Fruit fly (Drosophila melanogaster) whole organism, embryonic: ENCODE measurements around the gene Ypel.
A peak's percentile ranks its signal among the peaks of the same experiment; 100 is the strongest.

Source experiments
- Abd-B ChIP-seq: fragments of 200-800 bp; sonication (Bioruptor generic); optimal IDR thresholded peaks from 2 replicates; lab custom pipeline; 2018; ENCODE audit warnings: missing biosample characterization, mild to moderate bottlenecking, missing genetic modification characterization, moderate library complexity
- Ada2b ChIP-seq: fragments of 200-800 bp; sonication (Bioruptor generic); IDR thresholded peaks from 2 replicates; pipeline ENCODE4 v1.3.6; 2022; ENCODE audit warnings: missing biosample characterization, missing genetic modification characterization
- CG1233 ChIP-seq: fragments of 200-800 bp; sonication (Bioruptor generic); optimal IDR thresholded peaks from 4 replicates; lab custom pipeline; 2018; ENCODE audit warnings: missing biosample characterization, mild to moderate bottlenecking, missing genetic modification characterization
- CG12659 ChIP-seq: fragments of 200-800 bp; sonication (Bioruptor generic); optimal IDR thresholded peaks from 3 replicates; lab custom pipeline; 2017; ENCODE audit warnings: mild to moderate bottlenecking, missing biosample characterization, missing genetic modification reagents, missing genetic modification characterization
- CG12744 ChIP-seq: fragments of 200-800 bp; sonication (Bioruptor generic); optimal IDR thresholded peaks from 2 replicates; lab custom pipeline; 2016; ENCODE audit warnings: missing biosample characterization, missing genetic modification characterization
- CG14441 ChIP-seq: fragments of 200-800 bp; sonication (Bioruptor generic); IDR thresholded peaks from 2 replicates; pipeline ENCODE4 v1.3.6; 2022; ENCODE audit warnings: missing biosample characterization, missing genetic modification characterization
- CG14860 ChIP-seq: fragments of 200-800 bp; sonication (Bioruptor generic); IDR thresholded peaks from 3 replicates; pipeline ENCODE4 v1.3.6; 2022; ENCODE audit warnings: missing biosample characterization, missing genetic modification characterization; ENCODE audit not compliant: partially characterized antibody
- CG15601 ChIP-seq: fragments of 200-800 bp; sonication (Bioruptor generic); optimal IDR thresholded peaks from 3 replicates; lab custom pipeline; 2019; ENCODE audit warnings: missing biosample characterization, mild to moderate bottlenecking, missing genetic modification characterization, moderate library complexity
- CG17359 ChIP-seq: fragments of 200-800 bp; sonication (Bioruptor generic); optimal IDR thresholded peaks from 3 replicates; lab custom pipeline; 2018; ENCODE audit warnings: missing biosample characterization, mild to moderate bottlenecking, missing genetic modification characterization, moderate library complexity
- CG17829 ChIP-seq: fragments of 200-800 bp; optimal IDR thresholded peaks from 2 replicates; lab custom pipeline; 2019; ENCODE audit warnings: missing biosample characterization, mild to moderate bottlenecking, missing genetic modification characterization, moderate library complexity
- CG31365 ChIP-seq: fragments of 200-800 bp; sonication (Bioruptor generic); optimal IDR thresholded peaks from 2 replicates; lab custom pipeline; 2018; ENCODE audit warnings: missing biosample characterization, mild to moderate bottlenecking, missing genetic modification characterization
- CG3995 ChIP-seq: fragments of 200-800 bp; sonication (Bioruptor generic); optimal IDR thresholded peaks from 3 replicates; lab custom pipeline; 2016; ENCODE audit warnings: missing biosample characterization, missing genetic modification characterization
- CG4328 ChIP-seq: fragments of 200-800 bp; sonication (Bioruptor generic); optimal IDR thresholded peaks from 3 replicates; lab custom pipeline; 2017; ENCODE audit warnings: missing biosample characterization, missing genetic modification reagents, missing genetic modification characterization
- CG4360 ChIP-seq: fragments of 200-800 bp; sonication (Bioruptor generic); IDR thresholded peaks from 2 replicates; pipeline ENCODE4 v1.3.6; 2022; ENCODE audit warnings: missing biosample characterization, missing genetic modification characterization
- CG5953 ChIP-seq: fragments of 200-800 bp; sonication (Bioruptor generic); IDR thresholded peaks from 2 replicates; pipeline ENCODE4 v1.3.6; 2022; ENCODE audit warnings: missing biosample characterization, missing genetic modification characterization
- CG6689 ChIP-seq: fragments of 200-800 bp; sonication (Bioruptor generic); IDR thresholded peaks from 2 replicates; pipeline ENCODE4 v1.3.6; 2022; ENCODE audit warnings: missing biosample characterization, missing genetic modification characterization
- CG6791 ChIP-seq: fragments of 200-800 bp; sonication (Bioruptor generic); IDR thresholded peaks from 3 replicates; pipeline ENCODE4 v1.3.6; 2022; ENCODE audit warnings: missing biosample characterization, missing genetic modification characterization; ENCODE audit not compliant: partially characterized antibody
- CG7556 ChIP-seq: fragments of 200-800 bp; sonication (Bioruptor generic); optimal IDR thresholded peaks from 2 replicates; lab custom pipeline; 2017; ENCODE audit warnings: missing biosample characterization, mild to moderate bottlenecking, missing genetic modification characterization
- CG8281 ChIP-seq: fragments of 200-800 bp; sonication (Bioruptor generic); optimal IDR thresholded peaks from 2 replicates; lab custom pipeline; 2018; ENCODE audit warnings: missing biosample characterization, mild to moderate bottlenecking, missing genetic modification characterization, moderate library complexity
- CG9215 ChIP-seq: fragments of 200-800 bp; sonication (Bioruptor generic); IDR thresholded peaks from 2 replicates; pipeline ENCODE4 v1.3.6; 2022; ENCODE audit warnings: missing biosample characterization, missing genetic modification characterization
- CG9876 ChIP-seq: fragments of 200-800 bp; sonication (Bioruptor generic); optimal IDR thresholded peaks from 2 replicates; lab custom pipeline; 2016; ENCODE audit warnings: missing biosample characterization, missing genetic modification characterization
- CTCF ChIP-seq: fragments of 200-800 bp; sonication (Bioruptor generic); optimal IDR thresholded peaks from 2 replicates; lab custom pipeline; 2017; ENCODE audit warnings: missing biosample characterization, mild to moderate bottlenecking, missing genetic modification characterization, moderate library complexity
- HLH4C ChIP-seq: fragments of 200-800 bp; sonication (Bioruptor generic); IDR thresholded peaks from 3 replicates; pipeline ENCODE4 v1.3.6; 2022; ENCODE audit warnings: missing biosample characterization, missing genetic modification characterization; ENCODE audit not compliant: partially characterized antibody
- Hey ChIP-seq: fragments of 200-800 bp; sonication (Bioruptor generic); optimal IDR thresholded peaks from 3 replicates; lab custom pipeline; 2018; ENCODE audit warnings: missing biosample characterization, mild to moderate bottlenecking, missing genetic modification characterization
- Hmx ChIP-seq: fragments of 200-800 bp; sonication (Bioruptor generic); optimal IDR thresholded peaks from 2 replicates; lab custom pipeline; 2016; ENCODE audit warnings: missing biosample characterization, missing genetic modification characterization
- Lpt ChIP-seq: fragments of >200 bp; optimal IDR thresholded peaks from 2 replicates; lab custom pipeline; 2018; ENCODE audit warnings: missing biosample characterization, missing genetic modification characterization
- Mes4 ChIP-seq: fragments of 200-800 bp; sonication (Bioruptor generic); optimal IDR thresholded peaks from 2 replicates; lab custom pipeline; 2016; ENCODE audit warnings: missing biosample characterization, missing genetic modification characterization
- Ravus ChIP-seq: fragments of 200-800 bp; sonication (Bioruptor generic); IDR thresholded peaks from 2 replicates; pipeline ENCODE4 v1.3.6; 2022; ENCODE audit warnings: missing biosample characterization, missing genetic modification characterization
- Side ChIP-seq: fragments of 200-800 bp; sonication (Bioruptor generic); optimal IDR thresholded peaks from 2 replicates; lab custom pipeline; 2016; ENCODE audit warnings: missing biosample characterization, missing genetic modification characterization
- Tbp ChIP-seq: fragments of >200 bp; optimal IDR thresholded peaks from 2 replicates; lab custom pipeline; 2018; ENCODE audit warnings: missing biosample characterization, missing genetic modification characterization
- Xrp1 ChIP-seq: fragments of 200-800 bp; sonication (Bioruptor generic); IDR thresholded peaks from 2 replicates; pipeline ENCODE4 v1.3.6; 2022; ENCODE audit warnings: missing biosample characterization, missing genetic modification characterization
- YL-1 ChIP-seq: fragments of 200-800 bp; sonication (Bioruptor generic); optimal IDR thresholded peaks from 3 replicates; lab custom pipeline; 2017; ENCODE audit warnings: missing biosample characterization, mild to moderate bottlenecking, missing genetic modification characterization
- ap ChIP-seq: fragments of 200-800 bp; sonication (Bioruptor generic); IDR thresholded peaks from 2 replicates; pipeline ENCODE4 v1.3.6; 2022; ENCODE audit warnings: missing biosample characterization, missing genetic modification characterization
- ato ChIP-seq: fragments of 200-800 bp; sonication (Bioruptor generic); IDR thresholded peaks from 2 replicates; pipeline ENCODE4 v1.3.6; 2022; ENCODE audit warnings: missing biosample characterization, missing genetic modification characterization; ENCODE audit not compliant: partially characterized antibody
- bcd ChIP-seq: fragments of 200-800 bp; sonication (Bioruptor generic); optimal IDR thresholded peaks from 2 replicates; lab custom pipeline; 2017; ENCODE audit warnings: missing biosample characterization, mild to moderate bottlenecking, missing genetic modification characterization
- chinmo ChIP-seq: fragments of 200-800 bp; sonication (Bioruptor generic); IDR thresholded peaks from 4 replicates; pipeline ENCODE4 v1.3.6; 2022; ENCODE audit warnings: missing biosample characterization, missing genetic modification characterization; ENCODE audit not compliant: partially characterized antibody
- eyg ChIP-seq: fragments of 200-800 bp; sonication (Bioruptor generic); optimal IDR thresholded peaks from 3 replicates; lab custom pipeline; 2016; ENCODE audit warnings: missing biosample characterization, missing genetic modification characterization
- gcm ChIP-seq: fragments of 200-800 bp; sonication (Bioruptor generic); optimal IDR thresholded peaks from 2 replicates; lab custom pipeline; 2019; ENCODE audit warnings: missing biosample characterization, mild to moderate bottlenecking, missing genetic modification characterization, moderate library complexity
- ind ChIP-seq: fragments of 200-800 bp; sonication (Bioruptor generic); optimal IDR thresholded peaks from 3 replicates; lab custom pipeline; 2016; ENCODE audit warnings: missing biosample characterization, missing genetic modification characterization
- jigr1 ChIP-seq: fragments of 200-800 bp; sonication (Bioruptor generic); IDR thresholded peaks from 3 replicates; pipeline ENCODE4 v1.3.6; 2022; ENCODE audit warnings: missing biosample characterization, missing genetic modification characterization
- klu ChIP-seq: fragments of 200-800 bp; sonication (Bioruptor generic); IDR thresholded peaks from 2 replicates; pipeline ENCODE4 v1.3.6; 2022; ENCODE audit warnings: missing biosample characterization, missing genetic modification characterization
- kni ChIP-seq: fragments of 200-800 bp; sonication (Bioruptor generic); optimal IDR thresholded peaks from 3 replicates; lab custom pipeline; 2017; ENCODE audit warnings: mild to moderate bottlenecking, missing biosample characterization, missing genetic modification reagents, missing genetic modification characterization
- luna ChIP-seq: fragments of 200-800 bp; sonication (Bioruptor generic); optimal IDR thresholded peaks from 2 replicates; lab custom pipeline; 2016; ENCODE audit warnings: missing biosample characterization, missing genetic modification characterization
- maf-S ChIP-seq: fragments of 200-800 bp; sonication (Bioruptor generic); optimal IDR thresholded peaks from 2 replicates; lab custom pipeline; 2016; ENCODE audit warnings: missing biosample characterization, missing genetic modification characterization
- otp ChIP-seq: fragments of 200-800 bp; sonication (Bioruptor generic); IDR thresholded peaks from 3 replicates; pipeline ENCODE4, ENCODE4 v1.3.6; 2022; ENCODE audit warnings: missing biosample characterization, missing genetic modification characterization
- sima ChIP-seq: fragments of 200-800 bp; sonication (Bioruptor generic); optimal IDR thresholded peaks from 2 replicates; lab custom pipeline; 2016; ENCODE audit warnings: missing biosample characterization, missing genetic modification characterization
- tap ChIP-seq: fragments of 200-800 bp; optimal IDR thresholded peaks from 3 replicates; lab custom pipeline; 2019; ENCODE audit warnings: missing biosample characterization, mild to moderate bottlenecking, missing genetic modification characterization, moderate library complexity
- ttk ChIP-seq: fragments of 200-800 bp; sonication (Bioruptor generic); IDR thresholded peaks from 2 replicates; pipeline ENCODE4 v2.1.2; 2022; ENCODE audit warnings: missing biosample characterization, missing genetic modification characterization
- twi ChIP-seq: fragments of 200-800 bp; optimal IDR thresholded peaks from 2 replicates; lab custom pipeline; 2019; ENCODE audit warnings: missing biosample characterization, mild to moderate bottlenecking, missing genetic modification characterization, moderate library complexity
- tx ChIP-seq: fragments of 200-800 bp; sonication (Bioruptor generic); optimal IDR thresholded peaks from 2 replicates; lab custom pipeline; 2016; ENCODE audit warnings: missing biosample characterization, missing genetic modification characterization
- yki ChIP-seq: fragments of >200 bp; optimal IDR thresholded peaks from 3 replicates; lab custom pipeline; 2018
- zfh2 ChIP-seq: fragments of 200-800 bp; sonication (Bioruptor generic); optimal IDR thresholded peaks from 2 replicates; lab custom pipeline; 2016; ENCODE audit warnings: missing biosample characterization, missing genetic modification characterization

The Ypel gene

DNA sequence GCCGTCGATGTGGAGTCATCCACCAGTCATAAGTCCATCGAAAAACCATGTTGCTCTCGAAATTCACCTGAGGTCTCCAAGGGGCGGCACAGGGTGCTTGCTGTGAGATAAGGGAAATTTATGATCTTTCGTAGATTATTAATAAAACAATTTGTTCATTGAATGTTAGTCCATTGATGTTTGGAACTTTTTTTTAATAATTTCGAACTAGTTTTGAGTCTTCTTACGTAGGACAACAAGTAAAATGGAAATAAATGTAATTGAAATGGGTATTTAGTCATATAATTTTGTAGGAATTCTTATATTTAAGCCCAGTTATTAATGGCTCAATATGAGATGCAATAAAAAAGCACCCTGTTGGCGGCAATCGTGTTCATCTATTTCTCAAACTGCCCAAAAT lies 20.3 kb upstream of the Ypel start (continued):
- TF ChIP-seq Mes4 (GFP tag; lab: Kevin White, UChicago) (peak; percentile 53), Abd-B (peak; percentile 66), CTCF (GFP tag; lab: Kevin White, UChicago) (peak; percentile 36), ttk (GFP tag; lab: Robert Waterston, UW) (peak; percentile 55; the same call in 1 of the 2 replicates), maf-S (peak; percentile 42), CG17829 (tag; lab: Kevin White, UChicago) (peak; percentile 76), CG6791 (GFP tag; lab: Robert Waterston, UW) (no peak), CG14441 (GFP tag; lab: Robert Waterston, UW) (peak; percentile 71), Xrp1 (GFP tag; lab: Robert Waterston, UW) (peak; percentile 69), chinmo (GFP tag; lab: Robert Waterston, UW) (no peak), CG15601 (peak; percentile 40), YL-1 (GFP tag; lab: Kevin White, UChicago) (no peak), CG12659 (GFP tag; lab: Kevin White, UChicago) (peak; percentile 86), CG9876 (no peak), CG4360 (GFP tag; lab: Robert Waterston, UW) (no peak), CG31365 (peak; percentile 15), Tbp (GFP tag; lab: Kevin White, UChicago) (no peak), CG5953 (peak; percentile 70; the same call in 1 of the 2 replicates), jigr1 (GFP tag; lab: Robert Waterston, UW) (no peak), ap (peak; percentile 44; the same call in 1 of the 2 replicates), kni (GFP tag; lab: Kevin White, UChicago) (no peak), yki (no peak), CG1233 (GFP tag; lab: Kevin White, UChicago) (peak; percentile 61), ind (GFP tag; lab: Kevin White, UChicago) (peak; percentile 64), Side (peak; percentile 16), CG17359 (tag; lab: Kevin White, UChicago) (peak; percentile 79), klu (GFP tag; lab: Robert Waterston, UW) (no peak), twi (tag; lab: Kevin White, UChicago) (peak; percentile 37), CG8281 (tag; lab: Kevin White, UChicago) (peak; percentile 40), gcm (peak; percentile 81), Hmx (GFP tag; lab: Kevin White, UChicago) (peak; percentile 2), eyg (GFP tag; lab: Kevin White, UChicago) (peak; percentile 40), CG12744 (GFP tag; lab: Kevin White, UChicago) (peak; percentile 68), ato (no peak), otp (0 out of 3 replicates have a peak, but pooled peaks have one; percentile 32), CG14860 (no peak), CG7556 (GFP tag; lab: Kevin White, UChicago) (peak; percentile 85), luna (GFP tag; lab: Kevin White, UChicago) (no peak), HLH4C (GFP tag; lab: Robert Waterston, UW) (no peak), Ravus (GFP tag; lab: Robert Waterston, UW) (no peak; the same call in 1 of the 2 replicates), CG3995 (GFP tag; lab: Kevin White, UChicago) (no peak), zfh2 (peak; percentile 35), bcd (GFP tag; lab: Kevin White, UChicago) (peak; percentile 67), CG9215 (peak; percentile 32; the same call in 1 of the 2 replicates), Ada2b (GFP tag; lab: Robert Waterston, UW) (peak; percentile 34; the same call in 1 of the 2 replicates), sima (GFP tag; lab: Kevin White, UChicago) (peak; percentile 28), Hey (tag; lab: Kevin White, UChicago) (no peak), Lpt (GFP tag; lab: Kevin White, UChicago) (no peak), tap (tag; lab: Kevin White, UChicago) (peak; percentile 82), CG6689 (GFP tag; lab: Robert Waterston, UW) (peak; percentile 80), tx (GFP tag; lab: Kevin White, UChicago) (peak; percentile 57), CG4328 (peak; percentile 36)
